Worm (Caenorhabditis elegans): Measurements from ENCODE around the gene gcn-1.

DNA sequence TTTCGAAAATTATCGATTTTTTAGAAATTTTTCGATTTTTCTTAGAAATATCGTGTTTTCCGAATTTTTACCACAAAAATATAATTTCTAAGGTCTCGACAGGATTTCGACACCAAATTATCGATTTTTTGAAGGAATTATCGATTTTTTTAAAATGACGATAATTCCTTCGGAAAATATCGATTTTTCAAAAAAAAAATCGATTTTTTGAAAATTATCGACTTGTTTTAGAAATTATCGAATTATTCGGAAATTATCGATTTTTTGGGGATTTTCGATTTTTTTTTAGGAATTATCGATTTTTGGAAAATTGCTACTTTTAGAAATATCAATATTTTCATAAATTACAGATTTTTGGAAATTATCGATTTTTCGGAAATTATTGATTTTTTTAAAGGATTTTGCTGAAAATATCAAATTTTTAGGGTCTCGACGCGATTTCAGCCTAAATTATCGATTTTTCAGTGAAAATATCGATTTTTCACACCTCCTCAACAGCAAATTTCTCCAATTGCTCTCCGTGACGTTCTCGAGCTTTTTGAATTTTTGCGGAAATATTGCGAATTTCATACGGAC is 39.1 kb upstream of the gcn-1 start:
- TF ChIP-seq F13H6.1 (tag; optimal IDR thresholded peaks at IDR 0.05), result no peak
- no peak for TF ChIP-seq elt-2 (tag; optimal IDR thresholded peaks at IDR 0.05)
- no peak for TF ChIP-seq pha-4 (tag; optimal IDR thresholded peaks at IDR 0.05)
